Worm (Caenorhabditis elegans) whole organism, L3 larva: ENCODE results near the gene C35A5.4.

Experiments used
- aly-2 ChIP-seq: fragments of 150-350 bp; optimal IDR thresholded peaks from 2 replicates; lab custom pipeline; 2014; ENCODE audit warnings: missing biosample characterization, missing genetic modification characterization
- ama-1 ChIP-seq: fragments of 150-350 bp; optimal IDR thresholded peaks from 2 replicates; lab custom pipeline; 2018
- ceh-28 ChIP-seq: fragments of 150-350 bp; optimal IDR thresholded peaks from 2 replicates; lab custom pipeline; 2014; ENCODE audit warnings: missing biosample characterization, missing genetic modification reagents, missing genetic modification characterization
- ceh-9 ChIP-seq: sonication (generic microtip); optimal IDR thresholded peaks from 2 replicates; lab custom pipeline; 2018; ENCODE audit warnings: missing biosample characterization, missing genetic modification characterization
- daf-12 ChIP-seq: fragments of 150-350 bp; optimal IDR thresholded peaks from 2 replicates; lab custom pipeline; 2014; ENCODE audit warnings: missing biosample characterization, missing genetic modification reagents, missing genetic modification characterization
- egl-27 ChIP-seq: sonication (generic microtip); optimal IDR thresholded peaks from 4 replicates; lab custom pipeline; 2017; ENCODE audit warnings: missing biosample characterization, missing genetic modification reagents, missing genetic modification characterization
- egl-5 ChIP-seq: fragments of 150-350 bp; optimal IDR thresholded peaks from 2 replicates; lab custom pipeline; 2017; ENCODE audit warnings: missing biosample characterization, missing genetic modification reagents, missing genetic modification characterization, inconsistent platforms
- elt-1 ChIP-seq: fragments of 150-350 bp; optimal IDR thresholded peaks from 2 replicates; lab custom pipeline; 2014; ENCODE audit warnings: missing biosample characterization, missing genetic modification characterization
- elt-2 ChIP-seq: sonication (generic microtip); optimal IDR thresholded peaks from 2 replicates; lab custom pipeline; 2016; ENCODE audit warnings: missing genetic modification reagents, mild to moderate bottlenecking, missing genetic modification characterization, missing compliant biosample characterization
- elt-3 ChIP-seq, 3 experiments: fragments of 150-350 bp in 1 of 3; sonication (generic microtip) in 2 of 3; optimal IDR thresholded peaks; 2 replicates in 2 of 3; 4 replicates in 1 of 3; lab custom pipeline; 2014 to 2017; ENCODE audit warnings: missing biosample characterization in 3 of 3, missing genetic modification characterization in 3 of 3
- eor-1 ChIP-seq, 2 experiments: fragments of 150-350 bp; optimal IDR thresholded peaks; 2 replicates each; lab custom pipeline; 2014 to 2018; ENCODE audit warnings: missing biosample characterization in 2 of 2, missing genetic modification characterization in 2 of 2
- fkh-10 ChIP-seq: sonication (generic microtip); optimal IDR thresholded peaks from 2 replicates; lab custom pipeline; 2017; ENCODE audit warnings: missing biosample characterization, missing genetic modification reagents, missing genetic modification characterization
- fkh-2 ChIP-seq: fragments of 150-350 bp; optimal IDR thresholded peaks from 2 replicates; lab custom pipeline; 2014; ENCODE audit warnings: missing biosample characterization, missing genetic modification reagents, missing genetic modification characterization
- fos-1 ChIP-seq: fragments of 150-350 bp; optimal IDR thresholded peaks from 2 replicates; lab custom pipeline; 2014; ENCODE audit warnings: missing biosample characterization, missing genetic modification characterization
- hmg-11 ChIP-seq: sonication (generic microtip); optimal IDR thresholded peaks from 2 replicates; lab custom pipeline; 2016; ENCODE audit warnings: missing genetic modification characterization, missing compliant biosample characterization
- jun-1 ChIP-seq: fragments of 150-350 bp; optimal IDR thresholded peaks from 2 replicates; lab custom pipeline; 2014; ENCODE audit warnings: missing biosample characterization, missing genetic modification reagents, missing genetic modification characterization
- lsy-12 ChIP-seq: sonication (generic microtip); optimal IDR thresholded peaks from 2 replicates; lab custom pipeline; 2016; ENCODE audit warnings: mild to moderate bottlenecking, missing genetic modification characterization, missing compliant biosample characterization
- mdl-1 ChIP-seq: fragments of 150-350 bp; optimal IDR thresholded peaks from 2 replicates; lab custom pipeline; 2014; ENCODE audit warnings: missing biosample characterization, missing genetic modification characterization
- mml-1 ChIP-seq: fragments of 150-350 bp; sonication (generic microtip); optimal IDR thresholded peaks from 3 replicates; lab custom pipeline; 2014; ENCODE audit warnings: missing biosample characterization, missing genetic modification characterization
- nfya-1 ChIP-seq: sonication (generic microtip); optimal IDR thresholded peaks from 2 replicates; lab custom pipeline; 2017; ENCODE audit warnings: missing genetic modification characterization, mild to moderate bottlenecking, missing compliant biosample characterization, antibody characterized with exemption, moderate library complexity; ENCODE audit not compliant: insufficient read depth
- nhr-12 ChIP-seq: fragments of 150-350 bp; optimal IDR thresholded peaks from 2 replicates; lab custom pipeline; 2014; ENCODE audit warnings: missing biosample characterization, missing genetic modification characterization
- nhr-237 ChIP-seq: fragments of 150-350 bp; optimal IDR thresholded peaks from 2 replicates; lab custom pipeline; 2014; ENCODE audit warnings: missing biosample characterization, missing genetic modification characterization
- nhr-25 ChIP-seq: sonication (generic microtip); optimal IDR thresholded peaks from 2 replicates; lab custom pipeline; 2017; ENCODE audit warnings: missing biosample characterization, missing genetic modification characterization
- nhr-28 ChIP-seq: fragments of 150-350 bp; optimal IDR thresholded peaks from 2 replicates; lab custom pipeline; 2014; ENCODE audit warnings: missing biosample characterization, missing genetic modification characterization
- nhr-43 ChIP-seq: sonication (generic microtip); optimal IDR thresholded peaks from 2 replicates; lab custom pipeline; 2016; ENCODE audit warnings: mild to moderate bottlenecking, missing genetic modification characterization, missing compliant biosample characterization; ENCODE audit not compliant: poor library complexity, severe bottlenecking
- nhr-67 ChIP-seq: fragments of 150-350 bp; optimal IDR thresholded peaks from 2 replicates; lab custom pipeline; 2014; ENCODE audit warnings: missing biosample characterization, missing genetic modification characterization
- nhr-76 ChIP-seq: fragments of 150-350 bp; sonication (generic microtip); optimal IDR thresholded peaks from 5 replicates; lab custom pipeline; 2014; ENCODE audit warnings: missing biosample characterization, missing genetic modification characterization
- pqm-1 ChIP-seq: fragments of 150-350 bp; optimal IDR thresholded peaks from 2 replicates; lab custom pipeline; 2017; ENCODE audit warnings: missing biosample characterization, missing genetic modification characterization, inconsistent platforms
- sea-2 ChIP-seq: fragments of 150-350 bp; sonication (generic microtip); optimal IDR thresholded peaks from 4 replicates; lab custom pipeline; 2014; ENCODE audit warnings: missing biosample characterization, missing genetic modification reagents, missing genetic modification characterization
- skn-1 ChIP-seq: fragments of 150-350 bp; optimal IDR thresholded peaks from 2 replicates; lab custom pipeline; 2014; ENCODE audit warnings: missing biosample characterization, missing genetic modification characterization
- snpc-4 ChIP-seq: fragments of 150-350 bp; optimal IDR thresholded peaks from 2 replicates; lab custom pipeline; 2014; ENCODE audit warnings: missing biosample characterization, missing genetic modification characterization
- tbx-2 ChIP-seq: sonication (generic microtip); optimal IDR thresholded peaks from 2 replicates; lab custom pipeline; 2016; ENCODE audit warnings: mild to moderate bottlenecking, missing genetic modification characterization, missing compliant biosample characterization
- unc-39 ChIP-seq: sonication (generic microtip); optimal IDR thresholded peaks from 4 replicates; lab custom pipeline; 2017; ENCODE audit warnings: missing biosample characterization, missing genetic modification characterization
- unc-62 ChIP-seq: fragments of 150-350 bp; sonication (generic microtip); optimal IDR thresholded peaks from 4 replicates; lab custom pipeline; 2014; ENCODE audit warnings: missing biosample characterization, missing genetic modification reagents, missing genetic modification characterization
- zag-1 ChIP-seq: fragments of 150-350 bp; optimal IDR thresholded peaks from 2 replicates; lab custom pipeline; 2014; ENCODE audit warnings: missing biosample characterization, missing genetic modification characterization
- ztf-4 ChIP-seq: fragments of 150-350 bp; optimal IDR thresholded peaks from 2 replicates; lab custom pipeline; 2014; ENCODE audit warnings: missing biosample characterization, missing genetic modification characterization

The C35A5.4 gene

ce11 chrV:10496733-10497132 is at the start of gene C35A5.4:
Gene C35A5.4, plus strand, starts transcription at chrV:10497033.
- no peak for TF ChIP-seq mdl-1
- no peak for TF ChIP-seq nhr-43 (tag; lab: Kevin White, UChicago)
- TF ChIP-seq fos-1 (tag; lab: Kevin White, UChicago): no peak
- TF ChIP-seq nfya-1: no peak
- TF ChIP-seq egl-5 (tag; lab: Kevin White, UChicago): no peak
- TF ChIP-seq lsy-12 (tag; lab: Kevin White, UChicago): no peak
- TF ChIP-seq tbx-2 (tag; lab: Kevin White, UChicago): no peak
- TF ChIP-seq egl-27: no peak
- no peak for TF ChIP-seq elt-1 (tag; lab: Kevin White, UChicago)
- no peak for TF ChIP-seq skn-1 (tag; lab: Kevin White, UChicago)
- no peak for TF ChIP-seq mml-1 (tag; lab: Kevin White, UChicago)
- TF ChIP-seq sea-2 (GFP tag; lab: Kevin White, UChicago): no peak
- TF ChIP-seq zag-1 (tag; lab: Kevin White, UChicago): no peak
- TF ChIP-seq unc-62 (GFP tag; lab: Kevin White, UChicago): no peak
- TF ChIP-seq fkh-10 (GFP tag; lab: Kevin White, UChicago): no peak
- no peak for TF ChIP-seq snpc-4
- no peak for TF ChIP-seq eor-1 (tag; optimal IDR thresholded peaks at IDR 0.05; lab: Kevin White, UChicago)
- no peak for TF ChIP-seq nhr-28
- TF ChIP-seq ztf-4: no peak

ce11 chrV:10453466-10453865 is 43.4 kb upstream of the C35A5.4 start, which contains the start of gene Y32F6A.5:
Gene Y32F6A.5, minus strand, starts transcription at chrV:10453605.
- TF ChIP-seq aly-2 (tag; lab: Kevin White, UChicago) (no peak), eor-1 (tag; optimal IDR thresholded peaks at IDR 0.05; lab: Kevin White, UChicago) (no peak), nhr-237 (tag; lab: Kevin White, UChicago) (no peak), nfya-1 (peak; percentile 32), ztf-4 (no peak), fkh-2 (no peak), jun-1 (tag; lab: Kevin White, UChicago) (no peak)

ce11 chrV:10457247-10457646 is 39.6 kb upstream of the C35A5.4 start, which contains the start of gene F22E12.1:
Gene F22E12.1, minus strand, starts transcription at chrV:10457347.
- TF ChIP-seq ceh-9 (tag; lab: Kevin White, UChicago): no peak
- TF ChIP-seq ztf-4: no peak
- no peak for TF ChIP-seq hmg-11
- no peak for TF ChIP-seq nhr-12 (tag; lab: Kevin White, UChicago)
- TF ChIP-seq nhr-25 (tag; lab: Kevin White, UChicago): no peak
- TF ChIP-seq ama-1 (lab: Kevin White, UChicago): no peak

DNA sequence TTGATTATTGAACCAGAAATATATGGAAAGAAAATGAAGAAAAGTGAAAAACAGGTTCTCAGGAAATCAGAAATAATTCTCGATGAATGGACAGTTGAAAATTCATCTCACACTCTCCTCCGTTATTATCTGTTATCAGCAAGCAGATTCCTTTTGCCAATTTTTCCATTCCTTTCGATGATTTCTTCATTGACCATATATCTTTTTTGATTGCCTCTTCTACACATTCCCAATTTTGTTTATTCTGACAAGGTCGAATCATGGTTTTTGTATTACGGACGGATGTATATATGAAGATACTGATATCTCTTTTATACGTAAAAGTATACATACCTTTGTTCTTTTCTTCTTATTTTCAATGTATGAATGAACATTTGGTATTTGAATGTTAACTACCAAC is 36.1 kb upstream of the C35A5.4 start:
- TF ChIP-seq elt-3 (tag; optimal IDR thresholded peaks at IDR 0.05; lab: Kevin White, UChicago) (peak in 1 of 3 experiments; percentile 9), nhr-43 (tag; lab: Kevin White, UChicago) (peak; percentile 34), nhr-76 (no peak)

ce11 chrV:10462066-10462465 is 34.8 kb upstream of the C35A5.4 start, which contains the start of gene chw-1:
Gene chw-1, plus strand, starts transcription at chrV:10462282.
- TF ChIP-seq jun-1 (tag; lab: Kevin White, UChicago) (no peak), eor-1 (tag; optimal IDR thresholded peaks at IDR 0.05; lab: Kevin White, UChicago) (no peak), nhr-25 (tag; lab: Kevin White, UChicago) (no peak), ceh-28 (tag; lab: Kevin White, UChicago) (no peak), elt-2 (tag; lab: Kevin White, UChicago) (no peak), egl-27 (no peak), ama-1 (lab: Kevin White, UChicago) (no peak), pqm-1 (tag; lab: Kevin White, UChicago) (no peak), unc-39 (tag; lab: Kevin White, UChicago) (no peak), ztf-4 (no peak), nhr-12 (tag; lab: Kevin White, UChicago) (no peak), daf-12 (no peak), nhr-67 (no peak)
